Worm (Caenorhabditis elegans) whole organism, mixed stage, embryonic: ENCODE data around the gene spo-11.

Source experiments
- ham-2 ChIP-seq: fragments of 200-800 bp; sonication (Bioruptor generic); optimal IDR thresholded peaks from 2 replicates; lab custom pipeline; 2018; ENCODE audit warnings: mild to moderate bottlenecking, missing genetic modification characterization, missing compliant biosample characterization
- mab-5 ChIP-seq: fragments of 150-350 bp; optimal IDR thresholded peaks from 2 replicates; lab custom pipeline; 2014; ENCODE audit warnings: missing biosample characterization, missing genetic modification characterization
- mls-2 ChIP-seq: sonication (generic microtip); optimal IDR thresholded peaks from 2 replicates; lab custom pipeline; 2016; ENCODE audit warnings: mild to moderate bottlenecking, missing genetic modification characterization, moderate library complexity, missing compliant biosample characterization
- nhr-12 ChIP-seq: fragments of 150-350 bp; optimal IDR thresholded peaks from 2 replicates; lab custom pipeline; 2014; ENCODE audit warnings: missing biosample characterization, missing genetic modification characterization
- snpc-4 ChIP-seq: fragments of 150-350 bp; optimal IDR thresholded peaks from 2 replicates; lab custom pipeline; 2014; ENCODE audit warnings: missing biosample characterization, missing genetic modification characterization
- unc-39 ChIP-seq: fragments of 150-350 bp; optimal IDR thresholded peaks from 2 replicates; lab custom pipeline; 2014; ENCODE audit warnings: missing biosample characterization, missing genetic modification characterization

- TF ChIP-seq snpc-4 (tag; lab: Kevin White, UChicago) (no peak), unc-39 (tag; lab: Kevin White, UChicago) (no peak), ham-2 (GFP tag; lab: Kevin White, UChicago) (no peak), mab-5 (tag; lab: Kevin White, UChicago) (no peak), mls-2 (tag; lab: Kevin White, UChicago) (no peak), nhr-12 (tag; lab: Kevin White, UChicago) (no peak)
These were observed 6.6 kb upstream of the spo-11 start, which contains the start of gene ard-1 for ce11 chrIV:11131268-11131667.
